Fruit fly (Drosophila melanogaster) Kc167 (cell line): Measurements from ENCODE around the gene CG9733.

Experiments used
- Sin3A ChIP-seq: fragments of >200 bp; optimal IDR thresholded peaks from 2 replicates; lab custom pipeline; 2018; ENCODE audit warnings: missing external identifiers
- h ChIP-seq: fragments of >200 bp; optimal IDR thresholded peaks from 3 replicates; lab custom pipeline; 2018; ENCODE audit warnings: missing external identifiers
- insv ChIP-seq: fragments of >200 bp; optimal IDR thresholded peaks from 3 replicates; lab custom pipeline; 2018; ENCODE audit warnings: missing external identifiers
- psq ChIP-seq: fragments of >200 bp; optimal IDR thresholded peaks from 2 replicates; lab custom pipeline; 2017; ENCODE audit warnings: missing external identifiers

DNA sequence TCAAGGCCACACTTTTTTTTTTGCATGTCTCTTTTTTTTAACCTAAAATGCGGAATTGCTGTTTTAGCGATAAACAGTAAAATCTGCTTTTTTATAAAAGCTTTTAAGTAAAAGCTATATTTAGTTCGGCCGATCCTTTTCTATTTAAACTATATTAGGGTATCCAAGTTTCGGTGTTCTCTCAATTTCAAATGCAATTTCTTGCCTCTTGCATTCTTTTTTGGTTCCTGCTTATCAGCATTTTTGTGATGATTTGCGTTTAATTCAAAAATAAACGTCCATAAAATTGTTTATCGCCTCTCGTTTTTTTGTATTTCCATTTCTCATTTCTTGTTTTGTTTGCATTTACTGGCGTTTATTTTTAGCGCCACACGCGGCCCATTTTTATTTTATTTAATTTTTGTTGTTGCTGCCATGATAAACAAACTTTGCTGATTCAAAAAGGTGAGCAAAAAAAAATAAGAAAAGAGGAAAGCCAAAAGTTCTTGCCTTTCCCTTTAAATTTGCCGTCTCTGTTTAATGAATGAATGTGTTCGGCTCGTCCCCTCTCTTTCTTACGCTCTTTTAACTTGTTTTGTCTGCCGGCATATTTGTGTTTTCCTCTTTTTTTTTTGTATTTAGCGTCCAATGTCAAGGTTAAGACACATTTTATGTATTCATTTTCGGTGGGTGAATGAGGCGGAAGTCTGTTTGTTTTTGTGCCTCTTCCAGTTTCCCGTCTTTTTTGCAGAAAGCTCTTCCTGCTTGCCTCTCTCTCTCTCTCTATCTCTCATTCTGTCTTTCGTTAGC is 35.0 kb upstream of the CG9733 start:
- no peak for TF ChIP-seq Sin3A (lab: Kevin White, UChicago)
- TF ChIP-seq psq, result no peak
- no peak for TF ChIP-seq h
- no peak for TF ChIP-seq insv (lab: Kevin White, UChicago)
